Worm (Caenorhabditis elegans): ENCODE measurements around the gene F22E5.7.
"Not testable (repeated sequence)": the region's sequence is repeated elsewhere in the genome, so short reads cannot be mapped to it uniquely, and the experiment has no call there.

ce11 chrII:2612278-2612677 is 29.6 kb upstream of the F22E5.7 start, which contains the start of gene D2062.13:
- TF ChIP-seq ztf-29 (GFP tag; IDR thresholded peaks at IDR 0.05); ref-1 (GFP tag; conservative IDR thresholded peaks at IDR 0.05); tab-1 (GFP tag; IDR thresholded peaks at IDR 0.05); ztf-23 (GFP tag; IDR thresholded peaks at IDR 0.05); flt-1 (GFP tag; IDR thresholded peaks at IDR 0.05); med-1 (GFP tag; optimal IDR thresholded peaks at IDR 0.05; ENCODE audit: insufficient read depth); T22C8.4 (GFP tag; IDR thresholded peaks at IDR 0.05); klf-2 (GFP tag; conservative IDR thresholded peaks at IDR 0.05): not testable (repeated sequence)

All from whole organism, midembryonic.